Worm (Caenorhabditis elegans) whole organism, late embryonic: ENCODE measurements around the gene nspc-16.
A peak's percentile ranks its signal among the peaks of the same experiment; 100 is the strongest.

ENCODE experiments used
- C08G9.2 ChIP-seq: sonication (generic microtip); optimal IDR thresholded peaks from 2 replicates; lab custom pipeline; 2016; ENCODE audit warnings: mild to moderate bottlenecking, missing genetic modification characterization, moderate library complexity, missing compliant biosample characterization
- C38D4.7 ChIP-seq: fragments of 200-800 bp; sonication (Bioruptor generic); optimal IDR thresholded peaks from 2 replicates; lab custom pipeline; 2018; ENCODE audit warnings: mild to moderate bottlenecking, missing genetic modification characterization, moderate library complexity, missing compliant biosample characterization
- F13H6.1 ChIP-seq: sonication (generic microtip); optimal IDR thresholded peaks from 2 replicates; lab custom pipeline; 2016; ENCODE audit warnings: missing genetic modification characterization, missing compliant biosample characterization
- K09A11.1 ChIP-seq: sonication (generic microtip); optimal IDR thresholded peaks from 2 replicates; lab custom pipeline; 2017; ENCODE audit warnings: antibody characterized with exemption, mild to moderate bottlenecking, missing genetic modification characterization, missing compliant biosample characterization; ENCODE audit not compliant: insufficient read depth
- T23F11.4 ChIP-seq: fragments of 200-800 bp; sonication (Bioruptor generic); optimal IDR thresholded peaks from 2 replicates; lab custom pipeline; 2018; ENCODE audit warnings: mild to moderate bottlenecking, missing genetic modification characterization, missing compliant biosample characterization
- Y22D7AL.16 ChIP-seq: sonication (generic microtip); optimal IDR thresholded peaks from 2 replicates; lab custom pipeline; 2016; ENCODE audit warnings: missing genetic modification characterization, missing compliant biosample characterization
- ama-1 ChIP-seq: fragments of 150-350 bp; optimal IDR thresholded peaks from 2 replicates; lab custom pipeline; 2014
- ceh-22 ChIP-seq: sonication (generic microtip); optimal IDR thresholded peaks from 2 replicates; lab custom pipeline; 2017; ENCODE audit warnings: missing biosample characterization, missing genetic modification characterization
- ceh-30 ChIP-seq: fragments of 150-350 bp; optimal IDR thresholded peaks from 2 replicates; lab custom pipeline; 2014; ENCODE audit warnings: missing biosample characterization, missing genetic modification characterization
- ceh-45 ChIP-seq: fragments of 200-800 bp; sonication (Bioruptor generic); IDR thresholded peaks from 2 replicates; pipeline ENCODE4 v1.3.6; 2022; ENCODE audit warnings: missing genetic modification reagents, missing genetic modification characterization, missing compliant biosample characterization
- ceh-6 ChIP-seq: fragments of 200-800 bp; sonication (Bioruptor generic); optimal IDR thresholded peaks from 2 replicates; lab custom pipeline; 2018; ENCODE audit warnings: mild to moderate bottlenecking, missing genetic modification characterization, missing compliant biosample characterization
- che-1 ChIP-seq: sonication (generic microtip); optimal IDR thresholded peaks from 2 replicates; lab custom pipeline; 2016; ENCODE audit warnings: mild to moderate bottlenecking, missing genetic modification characterization, missing compliant biosample characterization
- dmd-4 ChIP-seq: sonication (generic microtip); optimal IDR thresholded peaks from 2 replicates; lab custom pipeline; 2016; ENCODE audit warnings: borderline replicate concordance, missing genetic modification characterization, missing compliant biosample characterization
- dve-1 ChIP-seq: sonication (generic microtip); optimal IDR thresholded peaks from 2 replicates; lab custom pipeline; 2017; ENCODE audit warnings: antibody characterized with exemption, mild to moderate bottlenecking, missing genetic modification characterization, missing compliant biosample characterization
- elt-2 ChIP-seq: sonication (generic microtip); optimal IDR thresholded peaks from 2 replicates; lab custom pipeline; 2016; ENCODE audit warnings: missing genetic modification reagents, missing genetic modification characterization, missing compliant biosample characterization
- elt-4 ChIP-seq: sonication (generic microtip); optimal IDR thresholded peaks from 2 replicates; lab custom pipeline; 2016; ENCODE audit warnings: missing genetic modification characterization, missing compliant biosample characterization
- eyg-1 ChIP-seq: sonication (generic microtip); optimal IDR thresholded peaks from 2 replicates; lab custom pipeline; 2016; ENCODE audit warnings: missing genotype, missing genetic modification characterization, missing compliant biosample characterization
- fax-1 ChIP-seq: sonication (generic microtip); optimal IDR thresholded peaks from 2 replicates; lab custom pipeline; 2016; ENCODE audit warnings: missing genotype, missing genetic modification characterization, missing compliant biosample characterization
- fkh-10 ChIP-seq: fragments of 150-350 bp; optimal IDR thresholded peaks from 2 replicates; lab custom pipeline; 2014; ENCODE audit warnings: missing biosample characterization, missing genetic modification reagents, missing genetic modification characterization
- gmeb-2 ChIP-seq: sonication (generic microtip); optimal IDR thresholded peaks from 2 replicates; lab custom pipeline; 2016; ENCODE audit warnings: missing genetic modification characterization, inconsistent platforms, missing compliant biosample characterization
- hlh-13 ChIP-seq: fragments of 200-800 bp; sonication (Bioruptor generic); optimal IDR thresholded peaks from 2 replicates; lab custom pipeline; 2018; ENCODE audit warnings: mild to moderate bottlenecking, missing genetic modification characterization, missing compliant biosample characterization
- hlh-15 ChIP-seq: sonication (generic microtip); optimal IDR thresholded peaks from 2 replicates; lab custom pipeline; 2016; ENCODE audit warnings: missing genetic modification characterization, missing compliant biosample characterization
- hlh-6 ChIP-seq: sonication (generic microtip); optimal IDR thresholded peaks from 2 replicates; lab custom pipeline; 2016; ENCODE audit warnings: missing genotype, missing genetic modification characterization, missing compliant biosample characterization
- madf-2 ChIP-seq: sonication (generic microtip); optimal IDR thresholded peaks from 2 replicates; lab custom pipeline; 2017; ENCODE audit warnings: missing genetic modification characterization, missing compliant biosample characterization
- mec-3 ChIP-seq: sonication (generic microtip); optimal IDR thresholded peaks from 2 replicates; lab custom pipeline; 2016; ENCODE audit warnings: borderline replicate concordance, missing genetic modification characterization, missing compliant biosample characterization
- nfya-1 ChIP-seq: sonication (generic microtip); optimal IDR thresholded peaks from 2 replicates; lab custom pipeline; 2017; ENCODE audit warnings: missing genetic modification characterization, mild to moderate bottlenecking, missing compliant biosample characterization, antibody characterized with exemption, moderate library complexity
- nhr-11 ChIP-seq: fragments of 150-350 bp; optimal IDR thresholded peaks from 2 replicates; lab custom pipeline; 2014; ENCODE audit warnings: missing biosample characterization, missing genetic modification characterization
- odd-2 ChIP-seq: sonication (generic microtip); optimal IDR thresholded peaks from 2 replicates; lab custom pipeline; 2017; ENCODE audit warnings: antibody characterized with exemption, mild to moderate bottlenecking, missing genetic modification characterization, missing compliant biosample characterization
- pag-3 ChIP-seq: sonication (generic microtip); optimal IDR thresholded peaks from 2 replicates; lab custom pipeline; 2016; ENCODE audit warnings: missing compliant biosample characterization, missing genetic modification characterization, borderline replicate concordance
- pqm-1 ChIP-seq: sonication (generic microtip); optimal IDR thresholded peaks from 2 replicates; lab custom pipeline; 2016; ENCODE audit warnings: missing genetic modification characterization, missing compliant biosample characterization
- pros-1 ChIP-seq: fragments of 150-350 bp; optimal IDR thresholded peaks from 2 replicates; lab custom pipeline; 2014; ENCODE audit warnings: missing biosample characterization, missing genetic modification reagents, missing genetic modification characterization
- rnt-1 ChIP-seq: sonication (generic microtip); optimal IDR thresholded peaks from 2 replicates; lab custom pipeline; 2016; ENCODE audit warnings: missing genetic modification characterization, missing compliant biosample characterization
- sox-2 ChIP-seq: fragments of 200-800 bp; sonication (Bioruptor generic); IDR thresholded peaks from 2 replicates; pipeline ENCODE4 v1.3.6; 2022; ENCODE audit warnings: missing genetic modification reagents, missing genetic modification characterization, missing compliant biosample characterization
- syd-9 ChIP-seq: sonication (generic microtip); optimal IDR thresholded peaks from 2 replicates; lab custom pipeline; 2016; ENCODE audit warnings: mild to moderate bottlenecking, missing genetic modification characterization, moderate library complexity, missing compliant biosample characterization
- tbx-2 ChIP-seq: sonication (generic microtip); optimal IDR thresholded peaks from 2 replicates; lab custom pipeline; 2016; ENCODE audit warnings: missing genetic modification characterization, missing compliant biosample characterization
- unc-42 ChIP-seq: sonication (generic microtip); optimal IDR thresholded peaks from 2 replicates; lab custom pipeline; 2016; ENCODE audit warnings: missing genotype, missing genetic modification characterization, missing compliant biosample characterization
- unc-55 ChIP-seq: sonication (generic microtip); optimal IDR thresholded peaks from 2 replicates; lab custom pipeline; 2017; ENCODE audit warnings: missing biosample characterization, missing genetic modification reagents, missing genetic modification characterization
- zip-5 ChIP-seq: sonication (generic microtip); optimal IDR thresholded peaks from 2 replicates; lab custom pipeline; 2016; ENCODE audit warnings: missing genetic modification characterization, missing compliant biosample characterization

Gene nspc-16

ce11 chrX:14523275-14523674, at the start of gene nspc-16:
nspc-16 (plus strand) TSS chrX:14523575.
- TF ChIP-seq hlh-6 (tag; lab: Kevin White, UChicago), result no peak
- TF ChIP-seq ceh-6 (GFP tag; lab: Kevin White, UChicago), result no peak

DNA sequence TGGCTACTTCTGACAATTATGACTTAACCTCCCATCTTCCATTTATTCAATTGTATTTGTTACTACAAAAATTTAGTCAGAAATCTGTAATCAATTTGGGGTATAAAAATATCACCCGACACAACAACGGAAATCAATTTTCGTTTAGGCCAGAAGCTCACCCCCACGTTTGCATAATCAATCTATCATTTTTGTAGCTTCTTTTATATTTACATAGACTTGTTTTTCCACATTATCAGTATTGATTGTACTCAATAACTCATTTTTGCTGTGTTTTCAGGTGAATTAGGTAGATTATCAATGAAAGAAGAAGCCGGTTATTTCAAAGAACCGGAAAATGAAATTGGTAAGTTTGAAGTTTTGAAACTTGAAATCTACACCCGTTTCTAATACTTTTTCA, 49.6 kb upstream of the nspc-16 start, which contains the start of gene M163.5:
TSS of gene M163.5 (plus strand) at position 301 of the 400 bp plus-strand sequence.
- TF ChIP-seq Y22D7AL.16, result no peak
- no peak for TF ChIP-seq mec-3 (tag; lab: Kevin White, UChicago)
- no peak for TF ChIP-seq hlh-6 (tag; lab: Kevin White, UChicago)
- TF ChIP-seq pag-3 (tag; lab: Kevin White, UChicago), result no peak
- TF ChIP-seq tbx-2 (tag; lab: Kevin White, UChicago), result no peak
- TF ChIP-seq fkh-10 (GFP tag; lab: Kevin White, UChicago), result no peak
- no peak for TF ChIP-seq dve-1
- TF ChIP-seq hlh-15, result no peak
- no peak for TF ChIP-seq fax-1 (tag; lab: Kevin White, UChicago)
- no peak for TF ChIP-seq eyg-1 (tag; lab: Kevin White, UChicago)
- TF ChIP-seq zip-5 (tag; lab: Kevin White, UChicago), result no peak
- TF ChIP-seq unc-55 (GFP tag; lab: Kevin White, UChicago), result no peak

DNA sequence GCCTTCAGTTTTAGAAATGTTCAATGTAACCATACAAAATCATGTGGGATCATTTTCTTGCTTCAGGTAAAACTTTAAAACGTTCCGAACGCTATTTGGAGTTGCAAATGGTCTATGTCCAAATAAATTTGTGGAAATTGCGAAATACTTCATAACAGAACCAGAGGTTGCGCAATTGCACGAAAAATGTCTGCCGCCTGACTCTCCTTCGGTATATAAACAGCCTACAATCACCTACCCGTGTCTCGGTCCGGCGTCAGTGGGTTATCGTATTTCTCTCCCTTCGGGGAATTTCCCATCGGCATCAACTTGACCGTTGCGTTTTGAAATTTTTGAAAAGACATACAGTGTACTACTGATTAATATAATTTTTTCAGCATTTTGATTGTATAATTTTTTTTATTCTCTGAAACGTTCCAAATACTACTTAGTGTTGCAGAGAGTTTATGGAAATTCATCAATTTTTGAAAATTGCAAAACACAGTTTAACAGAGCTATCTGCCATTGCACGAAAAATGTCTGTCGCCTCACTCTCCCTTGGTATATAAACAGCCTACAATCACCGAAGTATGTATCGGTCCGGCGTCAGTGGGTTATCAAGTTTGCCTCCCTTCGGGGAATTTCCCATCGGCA, 46.6 kb upstream of the nspc-16 start:
- TF ChIP-seq hlh-13 (no peak), zip-5 (tag; lab: Kevin White, UChicago) (no peak), T23F11.4 (GFP tag; lab: Kevin White, UChicago) (no peak), elt-2 (tag; lab: Kevin White, UChicago) (no peak)

- TF ChIP-seq nhr-11 (tag; lab: Kevin White, UChicago), result no peak
- TF ChIP-seq, all 69 proteins: peak for 0
Observed at ce11 chrX:14477338-14477737, 46.0 kb upstream of the nspc-16 start.

DNA sequence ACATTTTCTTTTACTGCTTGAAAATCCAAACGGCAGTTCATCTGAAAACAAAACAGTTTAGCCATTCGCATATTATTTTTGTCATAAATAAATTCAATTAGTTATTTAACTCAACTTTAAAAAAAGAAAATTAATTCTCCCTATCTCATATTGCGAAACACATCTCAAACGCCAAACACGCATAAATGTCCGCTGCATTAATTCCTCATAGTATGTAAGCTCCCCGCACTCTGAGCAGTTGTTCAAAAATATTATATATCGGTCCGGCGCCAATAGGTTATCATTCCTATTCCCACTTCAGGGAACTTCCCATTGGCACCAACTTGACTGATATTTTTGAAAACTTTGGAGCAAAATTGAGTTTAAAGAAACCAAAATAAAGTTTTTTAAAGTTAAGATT, 45.2 kb upstream of the nspc-16 start:
- TF ChIP-seq che-1, result no peak
- TF ChIP-seq zip-5 (tag; lab: Kevin White, UChicago), result no peak
- no peak for TF ChIP-seq dmd-4 (tag; lab: Kevin White, UChicago)
- TF ChIP-seq madf-2 (tag; lab: Kevin White, UChicago), result no peak
- TF ChIP-seq ceh-45 (GFP tag; lab: Robert Waterston, UW), result no peak
- TF ChIP-seq elt-4 (tag; lab: Kevin White, UChicago), result no peak
- TF ChIP-seq sox-2 (GFP tag; lab: Robert Waterston, UW), result no peak
- no peak for TF ChIP-seq pqm-1

DNA sequence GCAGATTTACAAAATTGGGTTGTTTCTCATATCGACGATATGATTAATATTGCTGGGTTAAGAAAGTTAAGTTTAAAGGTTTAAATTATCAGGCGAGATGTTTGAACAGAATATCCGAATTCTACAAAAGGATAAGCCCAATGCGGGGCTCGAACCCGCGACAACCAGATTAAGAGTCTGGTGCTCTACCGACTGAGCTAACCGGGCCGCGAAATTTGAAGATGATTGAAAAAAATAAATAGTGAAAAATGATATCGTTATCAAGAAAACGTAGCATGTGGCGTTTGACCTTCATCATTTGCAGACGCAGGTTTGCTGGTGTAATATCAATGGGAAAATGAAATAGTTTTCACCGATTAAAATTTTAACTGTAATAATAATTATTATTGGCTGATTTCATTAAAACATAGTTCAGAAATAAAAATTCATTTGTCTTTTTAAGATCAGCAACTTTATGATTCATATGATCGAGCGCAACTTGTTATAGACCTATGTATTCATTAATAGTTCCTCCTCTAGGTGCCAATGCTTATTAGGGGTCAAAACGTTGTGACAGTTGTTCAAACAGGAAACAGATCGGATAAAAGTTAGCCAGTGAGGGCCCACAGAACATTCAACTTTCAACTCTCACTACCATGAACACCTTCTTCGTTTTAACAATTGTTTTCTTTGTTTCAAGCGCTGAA, 44.5 kb upstream of the nspc-16 start, which contains the start of gene M163.11:
TSS of gene M163.11 (plus strand) at position 636 of the 686 bp plus-strand sequence.
- no peak for TF ChIP-seq ceh-22 (tag; lab: Kevin White, UChicago)
- TF ChIP-seq dve-1, result peak; percentile 45

DNA sequence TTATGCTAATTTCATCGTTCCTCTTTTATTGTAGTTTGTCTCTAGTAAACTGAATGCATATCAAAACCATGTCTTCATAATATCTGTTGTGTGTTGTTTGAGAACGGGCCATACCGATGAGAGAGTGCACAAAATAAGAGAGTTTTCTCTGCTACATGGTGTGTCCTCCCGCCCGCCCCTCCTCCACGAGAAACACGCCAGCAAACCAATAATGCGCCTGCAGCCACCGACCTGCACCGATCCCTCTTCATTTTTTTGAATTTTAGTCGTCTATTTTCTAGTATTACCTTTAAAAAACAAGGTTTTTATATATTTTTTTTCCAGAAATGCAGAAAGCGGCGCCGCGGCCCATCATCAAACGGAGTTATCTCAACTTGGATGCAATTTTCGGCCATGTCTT, 43.1 kb upstream of the nspc-16 start, which contains the start of gene gfi-3:
TSS of gene gfi-3 (plus strand) at position 325 of the 400 bp plus-strand sequence.
- no peak for TF ChIP-seq odd-2 (tag; lab: Kevin White, UChicago)
- TF ChIP-seq fax-1 (tag; lab: Kevin White, UChicago), result no peak
- TF ChIP-seq rnt-1, result peak; percentile 25
- no peak for TF ChIP-seq che-1
- TF ChIP-seq T23F11.4 (GFP tag; lab: Kevin White, UChicago), result no peak
- TF ChIP-seq K09A11.1 (tag; lab: Kevin White, UChicago), result no peak
- peak; percentile 8 for TF ChIP-seq F13H6.1 (tag; lab: Kevin White, UChicago)
- TF ChIP-seq gmeb-2 (tag; lab: Kevin White, UChicago), result peak; percentile 26
- peak; percentile 23 for TF ChIP-seq unc-55 (GFP tag; lab: Kevin White, UChicago)
- no peak for TF ChIP-seq ceh-30 (tag; lab: Kevin White, UChicago)
- TF ChIP-seq C08G9.2 (tag; lab: Kevin White, UChicago), result no peak
- peak; percentile 10 for TF ChIP-seq syd-9 (tag; lab: Kevin White, UChicago)
- no peak for TF ChIP-seq fkh-10 (GFP tag; lab: Kevin White, UChicago)
- no peak for TF ChIP-seq pros-1 (tag; lab: Kevin White, UChicago)
- no peak for TF ChIP-seq eyg-1 (tag; lab: Kevin White, UChicago)
- no peak for TF ChIP-seq ama-1 (lab: Kevin White, UChicago)
- peak; percentile 27 for TF ChIP-seq unc-42 (tag; lab: Kevin White, UChicago)
- TF ChIP-seq hlh-15, result no peak
- TF ChIP-seq elt-2 (tag; lab: Kevin White, UChicago), result peak; percentile 72
- TF ChIP-seq nfya-1 (tag; lab: Kevin White, UChicago), result peak; percentile 72
- TF ChIP-seq C38D4.7 (GFP tag; lab: Kevin White, UChicago), result peak; percentile 35
